Fruit fly (Drosophila melanogaster): Measurements from ENCODE around the gene CG3091.

DNA sequence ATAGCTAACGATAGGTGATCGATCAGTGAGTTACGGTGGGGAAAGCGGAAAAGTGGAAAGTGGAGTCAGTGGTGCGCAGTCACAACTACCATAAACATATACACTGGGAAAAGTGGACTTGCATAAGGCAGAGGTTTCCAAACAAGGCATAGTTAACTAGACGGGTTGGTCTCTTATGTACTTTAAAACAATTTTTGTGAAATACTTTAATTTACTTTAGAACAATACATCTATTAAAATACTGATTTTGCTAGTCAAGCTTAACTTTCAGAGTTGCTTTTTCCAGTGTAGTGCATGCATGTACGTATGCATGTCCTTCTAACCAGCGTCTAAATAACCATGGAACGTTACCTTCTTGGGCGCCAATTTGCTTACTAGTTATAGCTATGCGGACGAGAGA lies 34.1 kb downstream of the CG3091 start:
- TF ChIP-seq CG8478 (optimal IDR thresholded peaks at IDR 0.05) (no peak), EcR (GFP tag; optimal IDR thresholded peaks at IDR 0.05) (no peak), pan (optimal IDR thresholded peaks at IDR 0.05) (no peak), psq (optimal IDR thresholded peaks at IDR 0.05) (no peak)
